Worm (Caenorhabditis elegans): Measurements from ENCODE around the gene nhr-183.

- TF ChIP-seq nhr-11 (tag; optimal IDR thresholded peaks at IDR 0.05), result no peak
- TF ChIP-seq nhr-85 (tag), result peak; percentile 80
- TF ChIP-seq nhr-76 (tag; optimal IDR thresholded peaks at IDR 0.05), result no peak
- TF ChIP-seq nhr-20 (tag; optimal IDR thresholded peaks at IDR 0.05), result peak; percentile 92
- TF ChIP-seq skn-1 (tag; optimal IDR thresholded peaks at IDR 0.05), result peak; percentile 97
Observed at ce11 chrV:2259750-2260149, 4.7 kb downstream of the nhr-183 start, which contains the start of gene nhr-182.

Measured in whole organism, L1 larva.